Worm (Caenorhabditis elegans): ENCODE measurements around the gene coh-4.

Gene coh-4

DNA sequence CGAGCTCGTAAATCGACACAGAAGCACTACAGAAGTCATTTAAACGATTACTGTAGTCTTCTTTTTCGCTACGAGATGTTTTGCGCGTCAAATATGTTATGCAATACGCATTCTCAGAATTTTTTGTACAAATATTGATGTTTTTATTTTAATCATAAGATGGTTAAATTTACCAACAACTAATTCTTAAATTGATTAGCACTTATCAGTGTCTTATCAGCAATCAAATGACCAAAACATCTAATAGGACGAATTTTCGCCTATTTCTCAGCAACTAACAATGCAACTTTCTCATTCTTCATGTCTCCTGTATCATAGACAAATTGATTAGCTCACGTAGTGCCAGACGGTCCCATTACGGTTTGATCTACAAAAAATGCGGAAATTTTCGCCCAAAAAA is 10.4 kb upstream of the coh-4 start:
- TF ChIP-seq flt-1 (GFP tag; IDR thresholded peaks at IDR 0.05), result no peak
- no peak for TF ChIP-seq hmg-4 (GFP tag; optimal IDR thresholded peaks at IDR 0.05)
- no peak for TF ChIP-seq F13C5.2 (tag; optimal IDR thresholded peaks at IDR 0.05)
- no peak for TF ChIP-seq ets-7 (tag; optimal IDR thresholded peaks at IDR 0.05)
- no peak for TF ChIP-seq pes-1 (GFP tag; IDR thresholded peaks at IDR 0.05)
- TF ChIP-seq tbx-11 (GFP tag; IDR thresholded peaks at IDR 0.05), result no peak
- TF ChIP-seq ceh-13 (GFP tag; optimal IDR thresholded peaks at IDR 0.05), result no peak
- TF ChIP-seq sea-1 (GFP tag; conservative IDR thresholded peaks at IDR 0.05), result no peak
- no peak for TF ChIP-seq hnd-1 (tag; optimal IDR thresholded peaks at IDR 0.05)

DNA sequence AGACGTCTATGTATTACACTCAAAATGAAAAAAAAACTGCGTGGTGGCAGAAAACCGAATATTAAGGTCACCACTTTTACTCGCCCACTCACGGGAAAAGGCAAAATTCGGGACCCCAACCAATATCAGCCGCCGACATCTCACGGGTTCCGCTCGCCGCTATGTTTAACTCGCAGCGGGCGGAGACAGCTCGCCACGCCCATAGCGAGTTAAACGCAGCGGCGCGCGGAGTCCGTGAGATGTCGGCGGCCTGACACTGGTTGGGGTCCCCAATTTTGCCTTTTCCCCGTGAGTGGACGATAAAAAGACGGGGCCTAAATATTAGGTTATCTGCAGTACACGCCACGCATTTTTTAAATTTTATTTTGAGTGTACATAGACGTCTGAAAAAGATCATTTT is 7.1 kb upstream of the coh-4 start:
- no peak for TF ChIP-seq ets-7 (tag; optimal IDR thresholded peaks at IDR 0.05)
- TF ChIP-seq scrt-1 (GFP tag; IDR thresholded peaks at IDR 0.05), result no peak
- no peak for TF ChIP-seq flt-1 (GFP tag; IDR thresholded peaks at IDR 0.05)
- no peak for TF ChIP-seq B0310.2 (tag; optimal IDR thresholded peaks at IDR 0.05)
- TF ChIP-seq tbx-11 (GFP tag; IDR thresholded peaks at IDR 0.05), result no peak
- TF ChIP-seq hmbx-1 (tag; optimal IDR thresholded peaks at IDR 0.05), result no peak
- TF ChIP-seq aly-1 (tag; optimal IDR thresholded peaks at IDR 0.05), result no peak
- no peak for TF ChIP-seq sea-1 (GFP tag; conservative IDR thresholded peaks at IDR 0.05)
- TF ChIP-seq ceh-36 (tag; optimal IDR thresholded peaks at IDR 0.05), result no peak
- TF ChIP-seq hnd-1 (tag; optimal IDR thresholded peaks at IDR 0.05), result no peak
- TF ChIP-seq ceh-13 (GFP tag; optimal IDR thresholded peaks at IDR 0.05), result no peak
- TF ChIP-seq hmg-4 (GFP tag; optimal IDR thresholded peaks at IDR 0.05), result no peak
- TF ChIP-seq tbx-37 (GFP tag; conservative IDR thresholded peaks at IDR 0.05), result no peak
- TF ChIP-seq tra-4 (tag; optimal IDR thresholded peaks at IDR 0.05), result no peak

DNA sequence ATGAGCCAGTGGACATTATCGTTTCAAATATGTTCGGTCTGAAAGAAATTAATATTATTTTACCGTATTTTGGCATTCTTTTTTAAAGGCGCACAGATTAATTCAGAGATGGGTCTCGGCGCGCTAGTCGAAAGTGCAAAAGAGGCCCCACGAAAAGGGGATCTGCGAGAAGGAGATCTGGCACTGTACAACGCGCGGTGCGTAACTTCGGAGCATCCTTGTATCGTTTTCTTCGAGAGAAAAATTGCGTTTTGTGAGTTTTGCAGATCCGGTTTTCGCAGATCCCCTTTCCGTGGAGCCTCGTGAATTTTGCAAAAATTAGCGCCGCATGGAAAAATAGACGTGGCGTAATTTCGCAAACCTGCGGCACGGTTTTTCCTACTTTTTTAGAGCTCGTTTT is 6.3 kb upstream of the coh-4 start:
- TF ChIP-seq flt-1 (GFP tag; IDR thresholded peaks at IDR 0.05), result no peak
- peak; percentile 35 for TF ChIP-seq ceh-13 (GFP tag; optimal IDR thresholded peaks at IDR 0.05)
- TF ChIP-seq tbx-37 (GFP tag; conservative IDR thresholded peaks at IDR 0.05), result no peak
- no peak for TF ChIP-seq ceh-36 (tag; optimal IDR thresholded peaks at IDR 0.05)
- peak; percentile 12; the same call in 1 of the 2 replicates for TF ChIP-seq sea-1 (GFP tag; conservative IDR thresholded peaks at IDR 0.05)
- no peak for TF ChIP-seq hmg-4 (GFP tag; optimal IDR thresholded peaks at IDR 0.05)
- peak; percentile 6 for TF ChIP-seq ets-7 (tag; optimal IDR thresholded peaks at IDR 0.05)
- TF ChIP-seq pes-1 (GFP tag; IDR thresholded peaks at IDR 0.05), result peak; percentile 68
- TF ChIP-seq scrt-1 (GFP tag; IDR thresholded peaks at IDR 0.05), result peak; percentile 64; the same call in 1 of the 2 replicates

DNA sequence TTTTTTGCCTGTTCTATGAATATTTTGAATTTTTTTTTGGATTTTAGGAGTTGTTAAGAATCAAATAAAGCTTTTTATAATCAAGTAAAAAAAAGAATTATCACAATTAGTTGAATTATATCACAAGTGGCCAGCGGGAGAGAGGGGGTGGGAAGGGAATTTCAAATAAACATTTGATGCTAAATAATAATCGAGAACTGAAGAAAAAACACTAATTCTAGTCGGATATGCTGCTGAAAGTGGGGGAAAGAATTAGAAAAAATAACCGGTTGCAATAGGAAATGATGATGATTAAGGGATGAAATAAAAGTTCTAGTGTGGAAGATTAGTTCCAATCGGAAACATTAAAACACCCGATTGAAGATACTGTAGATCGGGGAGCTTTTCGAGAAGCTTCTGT is 5.8 kb upstream of the coh-4 start:
- TF ChIP-seq ceh-13 (GFP tag; optimal IDR thresholded peaks at IDR 0.05) (no peak), ets-7 (tag; optimal IDR thresholded peaks at IDR 0.05) (no peak), tbx-11 (GFP tag; IDR thresholded peaks at IDR 0.05) (no peak), pes-1 (GFP tag; IDR thresholded peaks at IDR 0.05) (no peak), hmbx-1 (tag; optimal IDR thresholded peaks at IDR 0.05) (no peak), hmg-4 (GFP tag; optimal IDR thresholded peaks at IDR 0.05) (no peak), ama-1 (optimal IDR thresholded peaks at IDR 0.05) (no peak), F13C5.2 (tag; optimal IDR thresholded peaks at IDR 0.05) (no peak), flt-1 (GFP tag; IDR thresholded peaks at IDR 0.05) (no peak), tbx-37 (GFP tag; conservative IDR thresholded peaks at IDR 0.05) (no peak), ceh-36 (tag; optimal IDR thresholded peaks at IDR 0.05) (no peak), sea-1 (GFP tag; conservative IDR thresholded peaks at IDR 0.05) (no peak), scrt-1 (GFP tag; IDR thresholded peaks at IDR 0.05) (no peak), aly-1 (tag; optimal IDR thresholded peaks at IDR 0.05) (no peak), hnd-1 (tag; optimal IDR thresholded peaks at IDR 0.05) (no peak), B0310.2 (tag; optimal IDR thresholded peaks at IDR 0.05) (no peak), tra-4 (tag; optimal IDR thresholded peaks at IDR 0.05) (no peak)

DNA sequence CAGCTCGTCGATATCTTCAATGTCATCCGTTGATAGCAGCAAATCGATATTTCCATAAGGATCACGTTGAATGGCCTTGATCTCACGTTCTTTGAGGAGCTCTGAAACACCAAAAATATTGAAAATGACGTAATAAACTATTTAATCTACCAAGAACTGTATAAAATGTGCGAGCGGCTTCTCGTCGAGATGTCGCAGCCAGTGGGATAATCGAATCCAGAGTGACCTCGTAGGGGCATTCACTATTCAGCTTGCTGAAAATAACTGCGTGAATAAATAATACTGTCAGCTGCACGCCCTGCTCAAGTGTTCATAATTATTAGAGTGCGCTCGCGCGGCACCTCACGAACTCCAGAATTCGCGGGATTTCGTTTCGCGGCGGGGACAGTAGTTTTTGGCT is 5.3 kb downstream of the coh-4 start, which contains the start of gene Y45G5AM.7:
Gene Y45G5AM.7 (minus strand): TSS at position 101 of the 400 bp plus-strand sequence.
- no peak for TF ChIP-seq pes-1 (GFP tag; IDR thresholded peaks at IDR 0.05)
- TF ChIP-seq B0310.2 (tag; optimal IDR thresholded peaks at IDR 0.05), result no peak

DNA sequence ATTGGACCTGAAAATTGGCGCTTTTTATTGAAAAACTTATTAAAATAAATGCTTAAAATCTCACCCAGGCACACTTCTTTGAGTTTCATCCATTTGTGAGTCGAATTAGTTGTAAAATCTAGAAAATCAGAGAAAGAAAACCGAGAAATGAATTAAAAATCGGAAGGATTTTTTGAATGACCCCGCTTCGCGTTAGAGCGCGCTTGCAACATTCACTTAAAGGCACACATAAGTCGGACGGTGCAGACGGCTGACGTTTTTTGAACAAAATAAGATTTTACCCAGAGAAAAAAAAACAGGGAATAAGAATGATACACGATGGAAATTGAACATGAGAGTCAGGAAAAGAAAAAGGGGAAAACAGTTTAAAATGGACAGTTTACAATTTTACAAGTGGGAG is 5.8 kb downstream of the coh-4 start:
- no peak for TF ChIP-seq F13C5.2 (tag; optimal IDR thresholded peaks at IDR 0.05)
- TF ChIP-seq hmbx-1 (tag; optimal IDR thresholded peaks at IDR 0.05), result no peak
- TF ChIP-seq scrt-1 (GFP tag; IDR thresholded peaks at IDR 0.05), result no peak
- no peak for TF ChIP-seq ama-1 (optimal IDR thresholded peaks at IDR 0.05)
- no peak for TF ChIP-seq tra-4 (tag; optimal IDR thresholded peaks at IDR 0.05)
- no peak for TF ChIP-seq flt-1 (GFP tag; IDR thresholded peaks at IDR 0.05)
- no peak for TF ChIP-seq sea-1 (GFP tag; conservative IDR thresholded peaks at IDR 0.05)
- no peak for TF ChIP-seq ceh-13 (GFP tag; optimal IDR thresholded peaks at IDR 0.05)
- TF ChIP-seq pes-1 (GFP tag; IDR thresholded peaks at IDR 0.05), result no peak
- TF ChIP-seq ceh-36 (tag; optimal IDR thresholded peaks at IDR 0.05), result no peak
- TF ChIP-seq tbx-37 (GFP tag; conservative IDR thresholded peaks at IDR 0.05), result no peak
- no peak for TF ChIP-seq B0310.2 (tag; optimal IDR thresholded peaks at IDR 0.05)
- TF ChIP-seq ets-7 (tag; optimal IDR thresholded peaks at IDR 0.05), result no peak
- no peak for TF ChIP-seq hmg-4 (GFP tag; optimal IDR thresholded peaks at IDR 0.05)

DNA sequence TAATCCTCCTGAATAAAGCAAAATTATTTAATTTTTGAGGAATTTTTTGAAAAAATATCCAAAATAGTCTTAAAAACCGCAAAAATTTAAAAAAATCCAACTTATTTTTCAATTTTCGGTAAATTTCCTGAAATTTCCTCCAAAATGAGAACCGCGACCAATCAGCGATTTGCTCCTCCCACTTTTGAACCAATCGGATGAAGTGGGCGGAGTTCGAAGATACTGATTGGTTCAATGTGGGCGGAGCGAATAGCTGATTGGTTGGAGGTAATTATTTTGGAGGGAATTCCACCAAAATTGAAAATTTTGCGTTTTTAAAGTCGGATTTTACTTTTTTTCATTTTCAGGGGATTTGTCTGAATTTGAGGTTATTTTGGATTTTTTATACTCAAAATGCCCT is 7.4 kb downstream of the coh-4 start:
- no peak for TF ChIP-seq hmg-4 (GFP tag; optimal IDR thresholded peaks at IDR 0.05)
- no peak for TF ChIP-seq ets-7 (tag; optimal IDR thresholded peaks at IDR 0.05)
- TF ChIP-seq ama-1 (optimal IDR thresholded peaks at IDR 0.05), result no peak
- no peak for TF ChIP-seq flt-1 (GFP tag; IDR thresholded peaks at IDR 0.05)
- no peak for TF ChIP-seq ceh-36 (tag; optimal IDR thresholded peaks at IDR 0.05)
- TF ChIP-seq tra-4 (tag; optimal IDR thresholded peaks at IDR 0.05), result no peak
- no peak for TF ChIP-seq scrt-1 (GFP tag; IDR thresholded peaks at IDR 0.05)

DNA sequence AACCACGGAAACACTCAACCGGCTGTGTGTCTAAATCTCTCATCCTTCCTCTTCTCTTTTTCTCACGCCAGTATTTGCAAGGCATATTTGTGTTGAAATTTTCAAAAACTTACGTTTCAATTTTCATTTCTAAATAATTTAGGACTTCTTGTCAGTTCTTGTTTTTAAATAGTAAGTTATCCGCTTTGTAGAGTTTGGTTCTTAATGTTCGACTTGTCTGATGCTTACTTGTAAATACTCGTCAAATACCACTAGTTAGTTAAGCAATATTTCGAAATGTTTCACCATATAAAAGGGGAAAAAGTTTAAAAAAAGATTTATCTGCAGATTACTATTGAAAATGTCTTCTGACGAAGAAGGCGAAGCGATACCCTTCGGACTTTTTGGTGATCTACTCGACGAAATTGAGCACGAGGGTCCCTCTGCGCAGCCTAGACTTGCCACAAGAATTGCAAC is 10.9 kb downstream of the coh-4 start, which contains the start of gene Y45G5AM.3:
Gene Y45G5AM.3 (plus strand): TSS at position 51 of the 456 bp plus-strand sequence.
- TF ChIP-seq ama-1 (optimal IDR thresholded peaks at IDR 0.05) (no peak), ceh-36 (tag; optimal IDR thresholded peaks at IDR 0.05) (no peak), ets-7 (tag; optimal IDR thresholded peaks at IDR 0.05) (no peak), pes-1 (GFP tag; IDR thresholded peaks at IDR 0.05) (no peak), tbx-37 (GFP tag; conservative IDR thresholded peaks at IDR 0.05) (no peak), B0310.2 (tag; optimal IDR thresholded peaks at IDR 0.05) (no peak)

Data from whole organism, early embryonic.